Worm (Caenorhabditis elegans) whole organism, young adult: ENCODE results near the gene klp-11.
A peak's percentile ranks its signal among the peaks of the same experiment; 100 is the strongest.

Experiments used
- B0019.2 ChIP-seq: fragments of 200-800 bp; sonication (Bioruptor generic); conservative IDR thresholded peaks from 2 replicates; pipeline ENCODE4 v1.3.6; 2022; ENCODE audit warnings: missing genetic modification reagents, missing genetic modification characterization, missing compliant biosample characterization
- B0336.3 ChIP-seq: fragments of 200-800 bp; sonication (Bioruptor generic); IDR thresholded peaks from 2 replicates; pipeline ENCODE4 v1.3.6; 2022; ENCODE audit warnings: missing genetic modification characterization, missing compliant biosample characterization
- C06A6.2 ChIP-seq: fragments of 200-800 bp; sonication (Bioruptor generic); conservative IDR thresholded peaks from 2 replicates; pipeline ENCODE4 v1.3.6; 2022; ENCODE audit warnings: missing genetic modification characterization, missing compliant biosample characterization
- C17E4.6 ChIP-seq: fragments of 200-800 bp; sonication (Bioruptor generic); IDR thresholded peaks from 2 replicates; pipeline ENCODE4 v1.3.6; 2022; ENCODE audit warnings: missing genetic modification reagents, missing genetic modification characterization, missing compliant biosample characterization
- F22D6.2 ChIP-seq: sonication (generic microtip); optimal IDR thresholded peaks from 2 replicates; lab custom pipeline; 2016; ENCODE audit warnings: mild to moderate bottlenecking, missing genetic modification characterization, missing compliant biosample characterization
- F33H1.4 ChIP-seq: fragments of 200-800 bp; sonication (Bioruptor generic); IDR thresholded peaks from 2 replicates; pipeline ENCODE4 v1.3.6; 2022; ENCODE audit warnings: missing genetic modification reagents, missing genetic modification characterization, missing compliant biosample characterization
- F37B4.10 ChIP-seq: fragments of 200-800 bp; sonication (Bioruptor generic); IDR thresholded peaks from 2 replicates; pipeline ENCODE4 v1.3.6; 2022; ENCODE audit warnings: missing genetic modification characterization, missing compliant biosample characterization
- F52B5.7 ChIP-seq: sonication (generic microtip); optimal IDR thresholded peaks from 2 replicates; lab custom pipeline; 2016; ENCODE audit warnings: mild to moderate bottlenecking, missing genetic modification characterization, missing compliant biosample characterization
- T07F8.4 ChIP-seq: sonication (generic microtip); optimal IDR thresholded peaks from 2 replicates; lab custom pipeline; 2016; ENCODE audit warnings: mild to moderate bottlenecking, missing genetic modification characterization, moderate library complexity, missing compliant biosample characterization
- Y79H2A.3 ChIP-seq: fragments of 200-800 bp; sonication (Bioruptor generic); conservative IDR thresholded peaks from 2 replicates; pipeline ENCODE4 v1.3.6; 2022; ENCODE audit warnings: missing genetic modification reagents, missing genetic modification characterization, missing compliant biosample characterization
- akir-1 ChIP-seq: fragments of 200-800 bp; sonication (Bioruptor generic); optimal IDR thresholded peaks from 2 replicates; lab custom pipeline; 2018; ENCODE audit warnings: mild to moderate bottlenecking, missing genetic modification characterization, moderate library complexity, missing compliant biosample characterization
- ama-1 ChIP-seq, 3 experiments: fragments of 150-350 bp in 1 of 3; sonication (generic microtip) in 2 of 3; optimal IDR thresholded peaks; 2 replicates each; lab custom pipeline; 2014 to 2018; ENCODE audit warnings: missing biosample characterization in 2 of 3, missing genetic modification characterization in 2 of 3, missing genetic modification reagents in 2 of 3
- aptf-2 ChIP-seq: fragments of 200-800 bp; sonication (Bioruptor generic); conservative IDR thresholded peaks from 2 replicates; pipeline ENCODE4 v1.3.6; 2022; ENCODE audit warnings: missing genetic modification reagents, missing genetic modification characterization, missing compliant biosample characterization
- athp-1 ChIP-seq: sonication (generic microtip); optimal IDR thresholded peaks from 2 replicates; lab custom pipeline; 2017; ENCODE audit warnings: mild to moderate bottlenecking, missing genetic modification characterization, missing compliant biosample characterization
- attf-6 ChIP-seq: fragments of 200-800 bp; sonication (Bioruptor generic); IDR thresholded peaks from 2 replicates; pipeline ENCODE4 v1.3.6; 2022; ENCODE audit warnings: missing genetic modification reagents, missing genetic modification characterization, missing compliant biosample characterization
- cebp-1 ChIP-seq, 2 experiments: fragments of 200-800 bp in 1 of 2; sonication (Bioruptor generic) in 1 of 2; sonication (generic microtip) in 1 of 2; IDR thresholded peaks in 1 of 2; optimal IDR thresholded peaks in 1 of 2; 2 replicates each; pipeline versions ENCODE4 v1.3.6 to Lab custom; 2017 to 2022; ENCODE audit warnings: missing compliant biosample characterization in 2 of 2, missing genetic modification characterization in 2 of 2, mild to moderate bottlenecking in 1 of 2, missing genetic modification reagents in 1 of 2, moderate library complexity in 1 of 2
- die-1 ChIP-seq: sonication (generic microtip); optimal IDR thresholded peaks from 2 replicates; lab custom pipeline; 2016; ENCODE audit warnings: missing genotype, mild to moderate bottlenecking, missing genetic modification characterization, missing compliant biosample characterization
- dpff-1 ChIP-seq: sonication (generic microtip); optimal IDR thresholded peaks from 2 replicates; lab custom pipeline; 2017; ENCODE audit warnings: mild to moderate bottlenecking, missing genetic modification characterization, missing compliant biosample characterization
- efl-1 ChIP-seq: fragments of 150-350 bp; optimal IDR thresholded peaks from 2 replicates; lab custom pipeline; 2014; ENCODE audit warnings: missing biosample characterization, missing genetic modification reagents, missing genetic modification characterization
- egl-18 ChIP-seq: fragments of 200-800 bp; sonication (Bioruptor generic); IDR thresholded peaks from 2 replicates; pipeline ENCODE4 v1.3.6; 2022; ENCODE audit warnings: missing genetic modification reagents, missing genetic modification characterization, missing compliant biosample characterization
- fkh-3 ChIP-seq: sonication (generic microtip); optimal IDR thresholded peaks from 2 replicates; lab custom pipeline; 2016; ENCODE audit warnings: mild to moderate bottlenecking, missing genetic modification characterization, missing compliant biosample characterization
- him-1 ChIP-seq: sonication (generic microtip); optimal IDR thresholded peaks from 2 replicates; lab custom pipeline; 2016; ENCODE audit warnings: missing genotype, missing genetic modification reagents, missing genetic modification characterization, missing compliant biosample characterization
- hmg-1.2 ChIP-seq: fragments of 200-800 bp; sonication (Bioruptor generic); IDR thresholded peaks from 2 replicates; pipeline ENCODE4 v1.3.6; 2022; ENCODE audit warnings: missing genetic modification reagents, missing genetic modification characterization, missing compliant biosample characterization
- hmg-20 ChIP-seq: fragments of 200-800 bp; sonication (Bioruptor generic); IDR thresholded peaks from 2 replicates; pipeline ENCODE4 v1.3.6; 2022; ENCODE audit warnings: missing genetic modification reagents, missing genetic modification characterization, missing compliant biosample characterization
- hrde-1 ChIP-seq: sonication (generic microtip); optimal IDR thresholded peaks from 2 replicates; lab custom pipeline; 2016; ENCODE audit warnings: missing genetic modification characterization, mild to moderate bottlenecking, missing compliant biosample characterization, moderate library complexity, missing genotype, missing genetic modification reagents, borderline replicate concordance
- lag-1 ChIP-seq: fragments of 200-800 bp; sonication (Bioruptor generic); IDR thresholded peaks from 2 replicates; pipeline ENCODE4 v1.3.6; 2022; ENCODE audit warnings: missing genetic modification reagents, missing genetic modification characterization, missing compliant biosample characterization
- lin-54 ChIP-seq: fragments of 200-800 bp; sonication (Bioruptor generic); optimal IDR thresholded peaks from 2 replicates; lab custom pipeline; 2018; ENCODE audit warnings: mild to moderate bottlenecking, missing genetic modification characterization, missing compliant biosample characterization
- lir-1 ChIP-seq: fragments of 200-800 bp; sonication (Bioruptor generic); conservative IDR thresholded peaks from 2 replicates; pipeline ENCODE4 v1.3.6; 2022; ENCODE audit warnings: missing genetic modification reagents, missing genetic modification characterization, missing compliant biosample characterization
- madf-6 ChIP-seq: fragments of 200-800 bp; sonication (Bioruptor generic); IDR thresholded peaks from 2 replicates; pipeline ENCODE4 v1.3.6; 2022; ENCODE audit warnings: missing genetic modification reagents, missing genetic modification characterization, missing compliant biosample characterization
- madf-8 ChIP-seq: fragments of 200-800 bp; sonication (Bioruptor generic); conservative IDR thresholded peaks from 2 replicates; pipeline ENCODE4 v1.3.6; 2022; ENCODE audit warnings: missing genetic modification reagents, missing genetic modification characterization, missing compliant biosample characterization
- mxl-1 ChIP-seq: sonication (generic microtip); optimal IDR thresholded peaks from 2 replicates; lab custom pipeline; 2016; ENCODE audit warnings: missing genetic modification characterization, missing compliant biosample characterization
- nhr-27 ChIP-seq: fragments of 200-800 bp; sonication (Bioruptor generic); optimal IDR thresholded peaks from 2 replicates; lab custom pipeline; 2018; ENCODE audit warnings: mild to moderate bottlenecking, missing genetic modification characterization, moderate library complexity, missing compliant biosample characterization
- nhr-80 ChIP-seq: sonication (generic microtip); optimal IDR thresholded peaks from 2 replicates; lab custom pipeline; 2016; ENCODE audit warnings: missing genetic modification characterization, missing compliant biosample characterization
- nhr-90 ChIP-seq: sonication (generic microtip); optimal IDR thresholded peaks from 2 replicates; lab custom pipeline; 2016; ENCODE audit warnings: missing genotype, mild to moderate bottlenecking, missing genetic modification characterization, missing compliant biosample characterization
- pha-4 ChIP-seq: fragments of 150-350 bp; sonication (generic microtip); optimal IDR thresholded peaks from 2 replicates; lab custom pipeline; 2014; ENCODE audit warnings: missing biosample characterization, missing genetic modification reagents, missing genetic modification characterization
- repo-1 ChIP-seq: sonication (generic microtip); optimal IDR thresholded peaks from 2 replicates; lab custom pipeline; 2017; ENCODE audit warnings: mild to moderate bottlenecking, missing genetic modification characterization, missing compliant biosample characterization
- sdz-38 ChIP-seq: sonication (generic microtip); optimal IDR thresholded peaks from 2 replicates; lab custom pipeline; 2016; ENCODE audit warnings: missing genotype, missing genetic modification characterization, missing compliant biosample characterization
- sea-2 ChIP-seq: fragments of 200-800 bp; sonication (Bioruptor generic); IDR thresholded peaks from 2 replicates; pipeline ENCODE4 v1.3.6; 2022; ENCODE audit warnings: missing genetic modification characterization, missing compliant biosample characterization
- snpc-1.1 ChIP-seq: sonication (generic microtip); optimal IDR thresholded peaks from 2 replicates; lab custom pipeline; 2017; ENCODE audit warnings: missing genetic modification characterization, mild to moderate bottlenecking, missing compliant biosample characterization, antibody characterized with exemption, moderate library complexity, missing genotype, missing genetic modification reagents; ENCODE audit not compliant: insufficient read depth
- somi-1 ChIP-seq: fragments of 200-800 bp; sonication (Bioruptor generic); optimal IDR thresholded peaks from 2 replicates; lab custom pipeline; 2018; ENCODE audit warnings: mild to moderate bottlenecking, missing genetic modification characterization, missing compliant biosample characterization
- unc-62 ChIP-seq: fragments of 150-350 bp; optimal IDR thresholded peaks from 2 replicates; lab custom pipeline; 2014; ENCODE audit warnings: missing biosample characterization, missing genetic modification reagents, missing genetic modification characterization
- xnd-1 ChIP-seq: sonication (generic microtip); optimal IDR thresholded peaks from 2 replicates; lab custom pipeline; 2016; ENCODE audit warnings: missing genotype, missing genetic modification reagents, missing genetic modification characterization, missing compliant biosample characterization
- ztf-26 ChIP-seq: sonication (generic microtip); optimal IDR thresholded peaks from 2 replicates; lab custom pipeline; 2017; ENCODE audit warnings: missing genetic modification characterization, missing compliant biosample characterization

Gene klp-11

ce11 chrIV:8730469-8730868, 31.4 kb downstream of the klp-11 start, which contains the start of gene F21D5.3 (continued):
- no peak for TF ChIP-seq lag-1 (GFP tag; lab: Robert Waterston, UW)
- TF ChIP-seq lir-1 (GFP tag; lab: Robert Waterston, UW), result no peak
- no peak for TF ChIP-seq nhr-27 (tag; lab: Kevin White, UChicago)
- TF ChIP-seq efl-1 (GFP tag; lab: Kevin White, UChicago), result no peak
- no peak for TF ChIP-seq hmg-20
- TF ChIP-seq, all 124 proteins: peak for 6

ce11 chrIV:8729636-8730035, 32.2 kb downstream of the klp-11 start:
- TF ChIP-seq snpc-1.1 (tag; lab: Kevin White, UChicago), result no peak
- peak; percentile 4 for TF ChIP-seq unc-62 (GFP tag; lab: Kevin White, UChicago)
- TF ChIP-seq cebp-1 (GFP tag; IDR thresholded peaks at IDR 0.05; lab: Robert Waterston, UW), result no peak
- peak; percentile 36 for TF ChIP-seq cebp-1 (tag; optimal IDR thresholded peaks at IDR 0.05; lab: Kevin White, UChicago)
- peak; percentile 77 for TF ChIP-seq nhr-80 (tag; lab: Kevin White, UChicago)
- no peak for TF ChIP-seq akir-1 (GFP tag; lab: Kevin White, UChicago)

DNA sequence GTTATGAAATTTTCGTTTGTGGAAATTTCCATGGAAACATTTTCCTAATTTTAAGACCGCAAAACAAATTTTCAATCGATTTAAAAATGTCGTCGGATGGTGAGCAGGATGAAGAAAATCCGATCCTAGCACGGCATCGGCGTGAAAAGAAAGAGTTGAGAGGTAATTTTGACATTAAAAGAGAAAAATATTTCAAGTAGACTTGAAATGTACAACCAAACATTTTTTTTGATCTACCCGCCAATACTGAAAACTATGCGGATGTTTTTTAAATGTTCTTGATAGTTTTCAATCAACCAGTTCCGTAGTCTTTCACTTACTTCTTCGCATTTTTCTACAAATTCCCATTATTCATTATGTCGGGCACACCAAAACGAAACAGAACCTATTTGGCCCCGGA, 33.7 kb downstream of the klp-11 start, which contains the start of gene otub-3:
Gene otub-3 (plus strand): TSS at position 56 of the 400 bp plus-strand sequence.
- TF ChIP-seq hrde-1 (tag; lab: Kevin White, UChicago) (peak; percentile 24), F52B5.7 (tag; lab: Kevin White, UChicago) (no peak), aptf-2 (GFP tag; lab: Robert Waterston, UW) (no peak), hmg-1.2 (no peak), repo-1 (tag; lab: Kevin White, UChicago) (peak; percentile 20), nhr-90 (tag; lab: Kevin White, UChicago) (no peak), C06A6.2 (no peak), fkh-3 (tag; lab: Kevin White, UChicago) (no peak), ztf-26 (no peak), athp-1 (peak; percentile 4), B0019.2 (GFP tag; lab: Robert Waterston, UW) (no peak), F33H1.4 (no peak), lin-54 (GFP tag; lab: Kevin White, UChicago) (peak; percentile 13), dpff-1 (no peak), madf-6 (GFP tag; lab: Robert Waterston, UW) (peak; percentile 85), C17E4.6 (GFP tag; lab: Robert Waterston, UW) (no peak), egl-18 (GFP tag; lab: Robert Waterston, UW) (no peak), him-1 (tag; lab: Kevin White, UChicago) (no peak), mxl-1 (tag; lab: Kevin White, UChicago) (no peak), xnd-1 (tag; lab: Kevin White, UChicago) (peak; percentile 66), B0336.3 (GFP tag; lab: Robert Waterston, UW) (peak; percentile 44; the same call in 1 of the 2 replicates), nhr-80 (tag; lab: Kevin White, UChicago) (no peak), efl-1 (GFP tag; lab: Kevin White, UChicago) (peak; percentile 78), attf-6 (0 out of 2 replicates have a peak, but pooled peaks have one; percentile 57), Y79H2A.3 (no peak), F22D6.2 (tag; lab: Kevin White, UChicago) (no peak), akir-1 (GFP tag; lab: Kevin White, UChicago) (no peak), ama-1 (optimal IDR thresholded peaks at IDR 0.05; lab: Kevin White, UChicago) (no peak), ama-1 (GFP tag; optimal IDR thresholded peaks at IDR 0.05; lab: Kevin White, UChicago) (peak in 1 of 2 experiments; percentile 18), madf-8 (GFP tag; lab: Robert Waterston, UW) (peak; percentile 74), somi-1 (GFP tag; lab: Kevin White, UChicago) (no peak), T07F8.4 (tag; lab: Kevin White, UChicago) (no peak), sdz-38 (tag; lab: Kevin White, UChicago) (no peak), pha-4 (tag; lab: Kevin White, UChicago) (no peak), die-1 (tag; lab: Kevin White, UChicago) (no peak), sea-2 (GFP tag; lab: Robert Waterston, UW) (no peak), F37B4.10 (GFP tag; lab: Robert Waterston, UW) (no peak)
